ENCODE assay signal across 2 fruit fly cellular contexts in the genomic region with DNA sequence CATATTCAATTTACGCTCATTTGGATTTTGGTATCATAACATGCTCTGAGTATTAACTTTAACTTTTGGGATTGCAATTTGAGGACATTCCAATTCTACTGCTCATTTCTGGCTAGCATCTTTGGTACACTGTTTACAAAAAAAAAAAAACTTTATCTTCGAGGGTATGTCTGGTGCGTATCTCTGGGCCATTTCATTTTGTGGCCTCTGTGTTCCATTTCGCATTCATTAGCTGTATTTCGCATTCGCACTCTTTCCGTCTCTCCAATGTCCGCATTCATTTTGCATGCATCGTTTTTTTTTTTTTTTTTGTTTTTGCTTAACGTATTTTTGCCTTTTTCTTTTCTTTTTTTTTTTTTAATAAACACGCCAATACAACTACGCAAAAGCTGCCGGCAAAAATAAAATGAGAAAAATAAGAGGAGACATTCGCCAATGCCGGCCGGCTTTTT.
TF ChIP-seq lines count a peak whose summit lies in the region.

No protein-coding gene starts in this region.

TF ChIP-seq in whole organism, embryonic, 481 proteins besides CTCF, POLR2A, EP300 and RAD21 (continued from another document and continues in another):
- TF ChIP-seq HLH4C (GFP tag; IDR thresholded peaks at IDR 0.05; lab: Robert Waterston, UW; ENCODE audit: partially characterized antibody) (no peak), CoRest (tag; optimal IDR thresholded peaks at IDR 0.05; lab: Kevin White, UChicago) (no peak), CG18764 (GFP tag; optimal IDR thresholded peaks at IDR 0.05; lab: Kevin White, UChicago) (no peak), vnd (GFP tag; IDR thresholded peaks at IDR 0.05; lab: Robert Waterston, UW; ENCODE audit: partially characterized antibody) (no peak), ewg (GFP tag; optimal IDR thresholded peaks at IDR 0.05; lab: Kevin White, UChicago) (no peak), fd102C (GFP tag; optimal IDR thresholded peaks at IDR 0.05; lab: Kevin White, UChicago) (no peak), CG6854 (GFP tag; optimal IDR thresholded peaks at IDR 0.05; lab: Kevin White, UChicago) (no peak), CG15601 (tag; optimal IDR thresholded peaks at IDR 0.05; lab: Kevin White, UChicago) (no peak), CG14667 (GFP tag; IDR thresholded peaks at IDR 0.05; lab: Robert Waterston, UW) (no peak), eyg (GFP tag; optimal IDR thresholded peaks at IDR 0.05; lab: Kevin White, UChicago) (no peak), Bteb2 (GFP tag; optimal IDR thresholded peaks at IDR 0.05; lab: Kevin White, UChicago) (no peak), CG10462 (GFP tag; optimal IDR thresholded peaks at IDR 0.05; lab: Kevin White, UChicago) (no peak), CG17328 (GFP tag; IDR thresholded peaks at IDR 0.05; lab: Robert Waterston, UW) (0 out of 2 replicates have a peak, but pooled peaks have one; percentile 9), CG34376 (GFP tag; optimal IDR thresholded peaks at IDR 0.05; lab: Kevin White, UChicago) (no peak), CG10979 (tag; optimal IDR thresholded peaks at IDR 0.05; lab: Kevin White, UChicago) (no peak), Atf-2 (GFP tag; optimal IDR thresholded peaks at IDR 0.05; lab: Kevin White, UChicago) (no peak), slou (GFP tag; optimal IDR thresholded peaks at IDR 0.05; lab: Kevin White, UChicago) (no peak), CG12391 (tag; optimal IDR thresholded peaks at IDR 0.05; lab: Kevin White, UChicago) (no peak), CG10274 (GFP tag; optimal IDR thresholded peaks at IDR 0.05; lab: Kevin White, UChicago) (no peak), Optix (GFP tag; IDR thresholded peaks at IDR 0.05; lab: Robert Waterston, UW) (peak; percentile 28; the same call in 1 of the 3 replicates), Drgx (GFP tag; IDR thresholded peaks at IDR 0.05; lab: Robert Waterston, UW) (peak; percentile 87), Poxn (GFP tag; IDR thresholded peaks at IDR 0.05; lab: Robert Waterston, UW) (no peak), corto (GFP tag; optimal IDR thresholded peaks at IDR 0.05; lab: Kevin White, UChicago) (peak; percentile 79), MESR4 (GFP tag; optimal IDR thresholded peaks at IDR 0.05; lab: Kevin White, UChicago) (no peak), gfzf (GFP tag; optimal IDR thresholded peaks at IDR 0.05; lab: Kevin White, UChicago) (no peak), CG13296 (GFP tag; optimal IDR thresholded peaks at IDR 0.05; lab: Kevin White, UChicago) (no peak), Usf (GFP tag; optimal IDR thresholded peaks at IDR 0.05; lab: Kevin White, UChicago) (no peak), CG8944 (GFP tag; optimal IDR thresholded peaks at IDR 0.05; lab: Kevin White, UChicago) (no peak), ATbp (GFP tag; optimal IDR thresholded peaks at IDR 0.05; lab: Kevin White, UChicago) (no peak), Nf-YA (GFP tag; IDR thresholded peaks at IDR 0.05; lab: Robert Waterston, UW) (no peak), CG16779 (GFP tag; IDR thresholded peaks at IDR 0.05; lab: Robert Waterston, UW) (no peak), toy (GFP tag; IDR thresholded peaks at IDR 0.05; lab: Robert Waterston, UW) (no peak), NFAT (GFP tag; IDR thresholded peaks at IDR 0.05; lab: Robert Waterston, UW) (no peak), disco-r (GFP tag; optimal IDR thresholded peaks at IDR 0.05; lab: Kevin White, UChicago) (no peak), gem (tag; optimal IDR thresholded peaks at IDR 0.05; lab: Kevin White, UChicago) (peak; percentile 20), scrt (GFP tag; optimal IDR thresholded peaks at IDR 0.05; lab: Kevin White, UChicago) (no peak), az2 (GFP tag; optimal IDR thresholded peaks at IDR 0.05; lab: Kevin White, UChicago) (no peak), Max (GFP tag; optimal IDR thresholded peaks at IDR 0.05; lab: Kevin White, UChicago) (no peak), tup (GFP tag; optimal IDR thresholded peaks at IDR 0.05; lab: Kevin White, UChicago) (no peak), Side (GFP tag; optimal IDR thresholded peaks at IDR 0.05; lab: Kevin White, UChicago) (peak; percentile 15), Ets97D (GFP tag; optimal IDR thresholded peaks at IDR 0.05; lab: Kevin White, UChicago) (peak; percentile 1), emc (GFP tag; optimal IDR thresholded peaks at IDR 0.05; lab: Kevin White, UChicago) (no peak), prd (optimal IDR thresholded peaks at IDR 0.05; lab: Kevin White, UChicago) (no peak), prd (GFP tag; IDR thresholded peaks at IDR 0.05; lab: Robert Waterston, UW) (peak; percentile 33; the same call in 1 of the 3 replicates), pnt (GFP tag; optimal IDR thresholded peaks at IDR 0.05; lab: Kevin White, UChicago) (no peak), Ets65A (GFP tag; lab: Kevin White, UChicago) (peak; percentile 79), sug (tag; optimal IDR thresholded peaks at IDR 0.05; lab: Kevin White, UChicago) (no peak), CG14860 (GFP tag; IDR thresholded peaks at IDR 0.05; lab: Robert Waterston, UW; ENCODE audit: partially characterized antibody) (no peak), slbo (GFP tag; IDR thresholded peaks at IDR 0.05; lab: Robert Waterston, UW) (0 out of 2 replicates have a peak, but pooled peaks have one; percentile 25), ranshi (GFP tag; IDR thresholded peaks at IDR 0.05; lab: Robert Waterston, UW) (peak; percentile 40; the same call in 1 of the 2 replicates), kay (GFP tag; optimal IDR thresholded peaks at IDR 0.05; lab: Kevin White, UChicago) (no peak), Doc3 (GFP tag; IDR thresholded peaks at IDR 0.05; lab: Robert Waterston, UW; ENCODE audit: partially characterized antibody) (no peak), CG11504 (tag; optimal IDR thresholded peaks at IDR 0.05; lab: Kevin White, UChicago) (peak; percentile 54), sr (GFP tag; IDR thresholded peaks at IDR 0.05; lab: Robert Waterston, UW) (no peak), shn (GFP tag; optimal IDR thresholded peaks at IDR 0.05; lab: Kevin White, UChicago) (no peak), CG1233 (GFP tag; optimal IDR thresholded peaks at IDR 0.05; lab: Kevin White, UChicago) (no peak), Dad (GFP tag; optimal IDR thresholded peaks at IDR 0.05; lab: Kevin White, UChicago) (no peak), CG3995 (GFP tag; optimal IDR thresholded peaks at IDR 0.05; lab: Kevin White, UChicago) (no peak), lbe (GFP tag; optimal IDR thresholded peaks at IDR 0.05; lab: Kevin White, UChicago) (peak; percentile 84), D19A (tag; optimal IDR thresholded peaks at IDR 0.05; lab: Kevin White, UChicago) (no peak), exex (tag; optimal IDR thresholded peaks at IDR 0.05; lab: Kevin White, UChicago) (no peak), Hr51 (GFP tag; optimal IDR thresholded peaks at IDR 0.05; lab: Kevin White, UChicago) (no peak), dpn (GFP tag; optimal IDR thresholded peaks at IDR 0.05; lab: Kevin White, UChicago) (no peak), fd96Cb (tag; optimal IDR thresholded peaks at IDR 0.05; lab: Kevin White, UChicago) (peak; percentile 5), CG10366 (GFP tag; IDR thresholded peaks at IDR 0.05; lab: Robert Waterston, UW) (peak; percentile 29; the same call in 1 of the 2 replicates)

TF ChIP-seq in whole organism, prepupa, 60 proteins besides CTCF, POLR2A, EP300 and RAD21 (continued from another document):
- TF ChIP-seq fd85E (GFP tag; optimal IDR thresholded peaks at IDR 0.05; lab: Kevin White, UChicago) (peak; percentile 85), Sox14 (GFP tag; optimal IDR thresholded peaks at IDR 0.05; lab: Kevin White, UChicago) (peak; percentile 90), CG6276 (GFP tag; optimal IDR thresholded peaks at IDR 0.05; lab: Kevin White, UChicago) (peak; percentile 80), Hr4 (GFP tag; optimal IDR thresholded peaks at IDR 0.05; lab: Kevin White, UChicago) (peak; percentile 94), Gug (GFP tag; IDR thresholded peaks at IDR 0.05; lab: Robert Waterston, UW) (peak; percentile 79), CG6854 (GFP tag; optimal IDR thresholded peaks at IDR 0.05; lab: Kevin White, UChicago) (peak; percentile 71), lz (GFP tag; optimal IDR thresholded peaks at IDR 0.05; lab: Kevin White, UChicago) (peak; percentile 95), CG9139 (GFP tag; optimal IDR thresholded peaks at IDR 0.05; lab: Kevin White, UChicago) (peak; percentile 91), Met (GFP tag; optimal IDR thresholded peaks at IDR 0.05; lab: Kevin White, UChicago) (peak; percentile 78), spab (GFP tag; optimal IDR thresholded peaks at IDR 0.05; lab: Kevin White, UChicago) (peak; percentile 78), CG10631 (GFP tag; optimal IDR thresholded peaks at IDR 0.05; lab: Kevin White, UChicago) (peak; percentile 87), net (GFP tag; optimal IDR thresholded peaks at IDR 0.05; lab: Kevin White, UChicago) (peak; percentile 92)
